Fruit fly (Drosophila melanogaster) whole organism, embryonic: ENCODE measurements around the gene CG3032.

Experiments
- Aef1 ChIP-seq: fragments of 200-800 bp; sonication (Bioruptor generic); IDR thresholded peaks from 3 replicates; pipeline ENCODE4 v1.3.6; 2022; ENCODE audit warnings: missing biosample characterization, missing genetic modification characterization
- B-H1 ChIP-seq: fragments of 200-800 bp; sonication (Bioruptor generic); IDR thresholded peaks from 3 replicates; pipeline ENCODE4 v1.3.6; 2022; ENCODE audit warnings: missing biosample characterization, missing genetic modification characterization
- CG10267 ChIP-seq: fragments of 200-800 bp; sonication (Bioruptor generic); optimal IDR thresholded peaks from 2 replicates; lab custom pipeline; 2018; ENCODE audit warnings: missing biosample characterization, mild to moderate bottlenecking, missing genetic modification characterization, moderate library complexity
- CG11696 ChIP-seq: fragments of 200-800 bp; sonication (Bioruptor generic); IDR thresholded peaks from 2 replicates; pipeline ENCODE4 v1.3.6; 2022; ENCODE audit warnings: missing biosample characterization, missing genetic modification characterization
- CG12391 ChIP-seq: fragments of 200-800 bp; sonication (Bioruptor generic); optimal IDR thresholded peaks from 3 replicates; lab custom pipeline; 2018; ENCODE audit warnings: missing biosample characterization, mild to moderate bottlenecking, missing genetic modification characterization, moderate library complexity
- CG13287 ChIP-seq: fragments of 200-800 bp; sonication (Bioruptor generic); IDR thresholded peaks from 2 replicates; pipeline ENCODE4 v1.3.6; 2022; ENCODE audit warnings: missing biosample characterization, missing genetic modification characterization; ENCODE audit not compliant: partially characterized antibody
- CG14667 ChIP-seq: fragments of 200-800 bp; sonication (Bioruptor generic); IDR thresholded peaks from 2 replicates; pipeline ENCODE4 v1.3.6; 2022; ENCODE audit warnings: missing biosample characterization, missing genetic modification characterization
- CG14710 ChIP-seq: fragments of 200-800 bp; sonication (Bioruptor generic); optimal IDR thresholded peaks from 3 replicates; lab custom pipeline; 2019; ENCODE audit warnings: missing biosample characterization, mild to moderate bottlenecking, missing genetic modification characterization, moderate library complexity
- CG15479 ChIP-seq: fragments of 200-800 bp; sonication (Bioruptor generic); optimal IDR thresholded peaks from 3 replicates; lab custom pipeline; 2019; ENCODE audit warnings: missing biosample characterization, mild to moderate bottlenecking, missing genetic modification characterization, moderate library complexity
- CG16815 ChIP-seq: fragments of 200-800 bp; sonication (Bioruptor generic); optimal IDR thresholded peaks from 3 replicates; lab custom pipeline; 2017; ENCODE audit warnings: missing biosample characterization, mild to moderate bottlenecking, missing genetic modification characterization
- CG17568 ChIP-seq: fragments of 200-800 bp; sonication (Bioruptor generic); optimal IDR thresholded peaks from 2 replicates; lab custom pipeline; 2018; ENCODE audit warnings: missing biosample characterization, mild to moderate bottlenecking, missing genetic modification characterization, moderate library complexity
- CG2678 ChIP-seq: fragments of 200-800 bp; sonication (Bioruptor generic); optimal IDR thresholded peaks from 3 replicates; lab custom pipeline; 2019; ENCODE audit warnings: missing biosample characterization, mild to moderate bottlenecking, missing genetic modification characterization, moderate library complexity
- CG2712 ChIP-seq: fragments of 200-800 bp; optimal IDR thresholded peaks from 3 replicates; lab custom pipeline; 2019; ENCODE audit warnings: missing biosample characterization, mild to moderate bottlenecking, missing genetic modification characterization, moderate library complexity
- CG30403 ChIP-seq: fragments of 200-800 bp; sonication (Bioruptor generic); optimal IDR thresholded peaks from 3 replicates; lab custom pipeline; 2016; ENCODE audit warnings: missing biosample characterization, missing genetic modification characterization
- CG3726 ChIP-seq: fragments of 200-800 bp; sonication (Bioruptor generic); IDR thresholded peaks from 3 replicates; pipeline ENCODE4, ENCODE4 v1.3.6; 2022; ENCODE audit warnings: missing biosample characterization, missing genetic modification characterization
- CG4617 ChIP-seq: fragments of 200-800 bp; sonication (Bioruptor generic); optimal IDR thresholded peaks from 3 replicates; lab custom pipeline; 2016; ENCODE audit warnings: missing biosample characterization, missing genetic modification characterization, borderline replicate concordance
- D19A ChIP-seq: fragments of 200-800 bp; optimal IDR thresholded peaks from 3 replicates; lab custom pipeline; 2019; ENCODE audit warnings: missing biosample characterization, mild to moderate bottlenecking, missing genetic modification characterization, moderate library complexity
- Dek ChIP-seq: fragments of 200-800 bp; sonication (Bioruptor generic); optimal IDR thresholded peaks from 3 replicates; lab custom pipeline; 2019; ENCODE audit warnings: missing biosample characterization, mild to moderate bottlenecking, missing genetic modification characterization, moderate library complexity
- Dp ChIP-seq: fragments of 200-800 bp; sonication (Bioruptor generic); optimal IDR thresholded peaks from 2 replicates; lab custom pipeline; 2018; ENCODE audit warnings: missing biosample characterization, mild to moderate bottlenecking, missing genetic modification characterization, moderate library complexity
- E2f1 ChIP-seq: fragments of 200-800 bp; sonication (Bioruptor generic); IDR thresholded peaks from 2 replicates; pipeline ENCODE4 v1.3.6; 2022; ENCODE audit warnings: missing biosample characterization, missing genetic modification characterization
- Ets97D ChIP-seq: fragments of 200-800 bp; sonication (Bioruptor generic); optimal IDR thresholded peaks from 3 replicates; lab custom pipeline; 2016; ENCODE audit warnings: missing biosample characterization, missing genetic modification characterization
- HLH54F ChIP-seq: fragments of 200-800 bp; sonication (Bioruptor generic); optimal IDR thresholded peaks from 3 replicates; lab custom pipeline; 2016; ENCODE audit warnings: missing biosample characterization, missing genetic modification characterization
- NK7.1 ChIP-seq: fragments of 200-800 bp; sonication (Bioruptor generic); optimal IDR thresholded peaks from 3 replicates; lab custom pipeline; 2016; ENCODE audit warnings: missing biosample characterization, missing genetic modification characterization
- Nf-YB ChIP-seq: fragments of 200-800 bp; sonication (Bioruptor generic); optimal IDR thresholded peaks from 3 replicates; lab custom pipeline; 2019; ENCODE audit warnings: missing biosample characterization, mild to moderate bottlenecking, missing genetic modification characterization, moderate library complexity
- Ptx1 ChIP-seq: fragments of 200-800 bp; sonication (Bioruptor generic); IDR thresholded peaks from 2 replicates; pipeline ENCODE4 v1.3.6; 2022; ENCODE audit warnings: missing biosample characterization, missing genetic modification characterization
- Xbp1 ChIP-seq: fragments of 200-800 bp; sonication (Bioruptor generic); optimal IDR thresholded peaks from 3 replicates; lab custom pipeline; 2016; ENCODE audit warnings: missing biosample characterization, mild to moderate bottlenecking, missing genetic modification characterization
- ara ChIP-seq: fragments of 200-800 bp; sonication (Bioruptor generic); IDR thresholded peaks from 2 replicates; pipeline ENCODE4 v1.3.6; 2022; ENCODE audit warnings: missing biosample characterization, missing genetic modification characterization
- bab2 ChIP-seq: fragments of 200-800 bp; sonication (Bioruptor generic); optimal IDR thresholded peaks from 2 replicates; lab custom pipeline; 2016; ENCODE audit warnings: missing biosample characterization, missing genetic modification characterization
- bcd ChIP-seq: fragments of 200-800 bp; sonication (Bioruptor generic); optimal IDR thresholded peaks from 2 replicates; lab custom pipeline; 2017; ENCODE audit warnings: missing biosample characterization, mild to moderate bottlenecking, missing genetic modification characterization
- chn ChIP-seq: fragments of 200-800 bp; sonication (Bioruptor generic); optimal IDR thresholded peaks from 2 replicates; lab custom pipeline; 2016; ENCODE audit warnings: missing biosample characterization, missing genetic modification characterization
- fd96Cb ChIP-seq: fragments of 200-800 bp; sonication (Bioruptor generic); optimal IDR thresholded peaks from 2 replicates; lab custom pipeline; 2018; ENCODE audit warnings: missing biosample characterization, mild to moderate bottlenecking, missing genetic modification characterization, moderate library complexity
- gem ChIP-seq: fragments of 200-800 bp; sonication (Bioruptor generic); optimal IDR thresholded peaks from 2 replicates; lab custom pipeline; 2019; ENCODE audit warnings: missing biosample characterization, mild to moderate bottlenecking, missing genetic modification characterization, moderate library complexity
- gfzf ChIP-seq: fragments of 200-800 bp; sonication (Bioruptor generic); optimal IDR thresholded peaks from 2 replicates; lab custom pipeline; 2016; ENCODE audit warnings: missing biosample characterization, mild to moderate bottlenecking, missing genetic modification characterization, moderate library complexity
- gt ChIP-seq: fragments of 200-800 bp; sonication (Bioruptor generic); IDR thresholded peaks from 2 replicates; pipeline ENCODE4 v1.3.6; 2022; ENCODE audit warnings: missing biosample characterization, missing genetic modification characterization
- h ChIP-seq: fragments of >200 bp; optimal IDR thresholded peaks from 2 replicates; lab custom pipeline; 2017
- kay ChIP-seq: fragments of 200-800 bp; sonication (Bioruptor generic); optimal IDR thresholded peaks from 2 replicates; lab custom pipeline; 2016; ENCODE audit warnings: missing biosample characterization, missing genetic modification characterization
- lola ChIP-seq, 3 experiments: fragments of >200 bp in 2 of 3; fragments of 200-800 bp in 1 of 3; sonication (Bioruptor generic) in 1 of 3; optimal IDR thresholded peaks; 2 replicates each; lab custom pipeline; 2017 to 2019; ENCODE audit warnings: missing biosample characterization in 3 of 3, missing genetic modification characterization in 3 of 3, mild to moderate bottlenecking in 1 of 3, moderate library complexity in 1 of 3
- nom ChIP-seq: fragments of 200-800 bp; sonication (Bioruptor generic); optimal IDR thresholded peaks from 2 replicates; lab custom pipeline; 2017; ENCODE audit warnings: missing biosample characterization, missing genetic modification characterization, mild to moderate bottlenecking, moderate library complexity, missing genetic modification reagents
- pfk ChIP-seq: fragments of 200-800 bp; sonication (Bioruptor generic); optimal IDR thresholded peaks from 2 replicates; lab custom pipeline; 2018; ENCODE audit warnings: missing biosample characterization, mild to moderate bottlenecking, missing genetic modification characterization, moderate library complexity
- phol ChIP-seq: fragments of 200-800 bp; sonication (Bioruptor generic); optimal IDR thresholded peaks from 3 replicates; lab custom pipeline; 2018; ENCODE audit warnings: missing biosample characterization, mild to moderate bottlenecking, missing genetic modification characterization, moderate library complexity
- ranshi ChIP-seq: fragments of 200-800 bp; sonication (Bioruptor generic); IDR thresholded peaks from 2 replicates; pipeline ENCODE4 v1.3.6; 2022; ENCODE audit warnings: missing biosample characterization, missing genetic modification characterization
- row ChIP-seq: fragments of 200-800 bp; sonication (Bioruptor generic); IDR thresholded peaks from 3 replicates; pipeline ENCODE4 v1.3.6; 2022; ENCODE audit warnings: missing biosample characterization, missing genetic modification characterization
- sna ChIP-seq: fragments of 200-800 bp; sonication (Bioruptor generic); IDR thresholded peaks from 2 replicates; pipeline ENCODE4 v1.3.6; 2022; ENCODE audit warnings: missing biosample characterization, missing genetic modification characterization; ENCODE audit not compliant: partially characterized antibody
- ttk ChIP-seq: fragments of 200-800 bp; sonication (Bioruptor generic); IDR thresholded peaks from 2 replicates; pipeline ENCODE4 v2.1.2; 2022; ENCODE audit warnings: missing biosample characterization, missing genetic modification characterization
- twi ChIP-seq: fragments of 200-800 bp; optimal IDR thresholded peaks from 2 replicates; lab custom pipeline; 2019; ENCODE audit warnings: missing biosample characterization, mild to moderate bottlenecking, missing genetic modification characterization, moderate library complexity
- tx ChIP-seq: fragments of 200-800 bp; sonication (Bioruptor generic); optimal IDR thresholded peaks from 2 replicates; lab custom pipeline; 2016; ENCODE audit warnings: missing biosample characterization, missing genetic modification characterization
- unc-4 ChIP-seq: fragments of 200-800 bp; sonication (Bioruptor generic); IDR thresholded peaks from 2 replicates; pipeline ENCODE4 v1.3.6; 2022; ENCODE audit warnings: missing biosample characterization, missing genetic modification characterization; ENCODE audit not compliant: partially characterized antibody
- vvl ChIP-seq: fragments of 200-800 bp; sonication (Bioruptor generic); IDR thresholded peaks from 2 replicates; pipeline ENCODE4 v1.3.6; 2022; ENCODE audit warnings: missing biosample characterization, missing genetic modification characterization
- wdn ChIP-seq: fragments of 200-800 bp; sonication (Bioruptor generic); IDR thresholded peaks from 2 replicates; pipeline ENCODE4 v1.3.6; 2022; ENCODE audit warnings: missing biosample characterization, missing genetic modification characterization

The CG3032 gene

dm6 chrX:6983500-6984320, 30.0 kb downstream of the CG3032 start:
- peak; percentile 39 for TF ChIP-seq gem (tag; lab: Kevin White, UChicago)
- TF ChIP-seq Aef1: no peak
- TF ChIP-seq CG14710: peak; percentile 46
- TF ChIP-seq vvl (GFP tag; lab: Robert Waterston, UW): 0 out of 2 replicates have a peak, but pooled peaks have one; percentile 8
- no peak for TF ChIP-seq fd96Cb (tag; lab: Kevin White, UChicago)
- TF ChIP-seq D19A (tag; lab: Kevin White, UChicago): peak; percentile 10
- TF ChIP-seq ara (GFP tag; lab: Robert Waterston, UW): peak; percentile 58; the same call in 1 of the 2 replicates
- no peak for TF ChIP-seq ranshi (GFP tag; lab: Robert Waterston, UW)
- no peak for TF ChIP-seq Dp (GFP tag; lab: Kevin White, UChicago)
- TF ChIP-seq bab2 (GFP tag; lab: Kevin White, UChicago): no peak
- no peak for TF ChIP-seq CG14667 (GFP tag; lab: Robert Waterston, UW)
- TF ChIP-seq phol: peak; percentile 29
- no peak for TF ChIP-seq Dek (tag; lab: Kevin White, UChicago)
- peak; percentile 48 for TF ChIP-seq pfk
- no peak for TF ChIP-seq CG3726
- peak; percentile 56 for TF ChIP-seq CG2712 (tag; lab: Kevin White, UChicago)
- no peak for TF ChIP-seq HLH54F (GFP tag; lab: Kevin White, UChicago)
- TF ChIP-seq B-H1 (GFP tag; lab: Robert Waterston, UW): no peak
- no peak for TF ChIP-seq NK7.1 (GFP tag; lab: Kevin White, UChicago)
- 0 out of 2 replicates have a peak, but pooled peaks have one; percentile 20 for TF ChIP-seq E2f1 (GFP tag; lab: Robert Waterston, UW)
- TF ChIP-seq unc-4 (GFP tag; lab: Robert Waterston, UW): no peak
- TF ChIP-seq wdn (GFP tag; lab: Robert Waterston, UW): no peak
- no peak for TF ChIP-seq tx (GFP tag; lab: Kevin White, UChicago)
- TF ChIP-seq gt (GFP tag; lab: Robert Waterston, UW): no peak
- TF ChIP-seq CG13287: no peak
- TF ChIP-seq CG30403 (GFP tag; lab: Kevin White, UChicago): peak; percentile 15
- TF ChIP-seq CG16815 (GFP tag; lab: Kevin White, UChicago): no peak
- TF ChIP-seq CG10267 (tag; lab: Kevin White, UChicago): peak; percentile 40
- no peak for TF ChIP-seq CG4617 (GFP tag; lab: Kevin White, UChicago)
- no peak for TF ChIP-seq Nf-YB
- no peak for TF ChIP-seq h (lab: Kevin White, UChicago)
- no peak for TF ChIP-seq Ets97D (GFP tag; lab: Kevin White, UChicago)
- TF ChIP-seq CG17568 (GFP tag; lab: Kevin White, UChicago): no peak
- no peak for TF ChIP-seq ttk
- TF ChIP-seq twi (tag; lab: Kevin White, UChicago): peak; percentile 13
- TF ChIP-seq nom: peak; percentile 56
- TF ChIP-seq sna (GFP tag; lab: Robert Waterston, UW): no peak
- TF ChIP-seq Ptx1 (GFP tag; lab: Robert Waterston, UW): 0 out of 2 replicates have a peak, but pooled peaks have one; percentile 10
- peak; percentile 17 for TF ChIP-seq CG12391 (tag; lab: Kevin White, UChicago)
- TF ChIP-seq Xbp1 (GFP tag; lab: Kevin White, UChicago): no peak
- TF ChIP-seq row (GFP tag; lab: Robert Waterston, UW): peak; percentile 44; the same call in 2 of the 3 replicates
- TF ChIP-seq bcd (GFP tag; lab: Kevin White, UChicago): peak; percentile 3
- TF ChIP-seq CG2678: peak; percentile 36
- peak; percentile 12 for TF ChIP-seq CG15479
- TF ChIP-seq CG11696 (GFP tag; lab: Robert Waterston, UW): no peak
- no peak for TF ChIP-seq kay (GFP tag; lab: Kevin White, UChicago)
- TF ChIP-seq lola (GFP tag; optimal IDR thresholded peaks at IDR 0.05; lab: Kevin White, UChicago): peak in 1 of 3 experiments; percentile 28
- TF ChIP-seq chn (GFP tag; lab: Kevin White, UChicago): no peak
- no peak for TF ChIP-seq gfzf
